Fruit fly (Drosophila melanogaster) whole organism, pupa: ENCODE data around the gene out.
A peak's percentile ranks its signal among the peaks of the same experiment; 100 is the strongest.

Experiments used
- CG10348 ChIP-seq: fragments of 200-800 bp; sonication (Bioruptor generic); IDR thresholded peaks from 2 replicates; pipeline ENCODE4 v1.3.6; 2022; ENCODE audit warnings: missing biosample characterization, missing genetic modification characterization
- CG17806 ChIP-seq: fragments of 200-800 bp; sonication (Bioruptor generic); optimal IDR thresholded peaks from 2 replicates; lab custom pipeline; 2018; ENCODE audit warnings: missing biosample characterization, mild to moderate bottlenecking, missing genetic modification characterization, moderate library complexity
- CG32121 ChIP-seq: fragments of 200-800 bp; sonication (Bioruptor generic); IDR thresholded peaks from 2 replicates; pipeline ENCODE4 v1.3.6; 2022; ENCODE audit warnings: missing biosample characterization, missing genetic modification characterization
- CG34367 ChIP-seq: fragments of 200-800 bp; sonication (Bioruptor generic); optimal IDR thresholded peaks from 2 replicates; lab custom pipeline; 2018; ENCODE audit warnings: missing biosample characterization, mild to moderate bottlenecking, missing genetic modification characterization
- CG9948 ChIP-seq: fragments of 200-800 bp; sonication (Bioruptor generic); optimal IDR thresholded peaks from 2 replicates; lab custom pipeline; 2018; ENCODE audit warnings: missing biosample characterization, mild to moderate bottlenecking, missing genetic modification characterization, moderate library complexity
- fd96Ca ChIP-seq: fragments of 200-800 bp; sonication (Bioruptor generic); IDR thresholded peaks from 3 replicates; pipeline ENCODE4 v1.3.6; 2022; ENCODE audit warnings: missing biosample characterization, missing genetic modification characterization

DNA sequence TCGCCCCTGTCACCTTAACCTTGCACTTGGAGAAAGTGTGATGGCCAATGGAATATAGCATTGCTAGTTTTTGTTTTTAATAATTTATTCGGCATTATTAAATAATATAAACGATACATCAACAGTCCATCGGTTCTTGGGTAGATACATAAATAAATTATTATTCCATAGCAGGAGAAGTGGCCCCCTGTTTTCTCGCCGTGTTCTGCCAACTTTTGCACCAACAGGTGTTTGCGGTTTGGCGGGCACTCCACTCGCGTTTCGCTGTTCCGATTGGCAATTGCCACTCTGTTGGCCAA, 1.9 kb upstream of the out start:
- TF ChIP-seq fd96Ca (GFP tag; lab: Robert Waterston, UW) = no peak; the same call in 2 of the 3 replicates
- peak; percentile 68 for TF ChIP-seq CG10348 (GFP tag; lab: Robert Waterston, UW)
- TF ChIP-seq CG34367 (tag; lab: Kevin White, UChicago) = peak; percentile 76
- TF ChIP-seq CG17806 (tag; lab: Kevin White, UChicago) = peak; percentile 78
- TF ChIP-seq CG9948 (tag; lab: Kevin White, UChicago) = peak; percentile 89
- peak; percentile 91 for TF ChIP-seq CG32121 (GFP tag; lab: Robert Waterston, UW)
